Fruit fly (Drosophila melanogaster) whole organism, embryonic: ENCODE results near the gene BNIP3.

Experiments
- CG10366 ChIP-seq: fragments of 200-800 bp; sonication (Bioruptor generic); IDR thresholded peaks from 2 replicates; pipeline ENCODE4 v1.3.6; 2022; ENCODE audit warnings: missing biosample characterization, missing genetic modification characterization
- CG5953 ChIP-seq: fragments of 200-800 bp; sonication (Bioruptor generic); IDR thresholded peaks from 2 replicates; pipeline ENCODE4 v1.3.6; 2022; ENCODE audit warnings: missing biosample characterization, missing genetic modification characterization
- Fer3 ChIP-seq: fragments of 200-800 bp; sonication (Bioruptor generic); optimal IDR thresholded peaks from 2 replicates; lab custom pipeline; 2018; ENCODE audit warnings: missing biosample characterization, mild to moderate bottlenecking, missing genetic modification characterization, moderate library complexity
- Six4 ChIP-seq: fragments of 200-800 bp; sonication (Bioruptor generic); optimal IDR thresholded peaks from 2 replicates; lab custom pipeline; 2016; ENCODE audit warnings: missing biosample characterization, missing genetic modification characterization
- Ssrp ChIP-seq: fragments of 200-800 bp; sonication (Bioruptor generic); optimal IDR thresholded peaks from 2 replicates; lab custom pipeline; 2018; ENCODE audit warnings: missing biosample characterization, mild to moderate bottlenecking, missing genetic modification characterization, moderate library complexity
- ap ChIP-seq: fragments of 200-800 bp; sonication (Bioruptor generic); IDR thresholded peaks from 2 replicates; pipeline ENCODE4 v1.3.6; 2022; ENCODE audit warnings: missing biosample characterization, missing genetic modification characterization
- jumu ChIP-seq: fragments of 200-800 bp; sonication (Bioruptor generic); optimal IDR thresholded peaks from 3 replicates; lab custom pipeline; 2016; ENCODE audit warnings: missing biosample characterization, missing genetic modification characterization
- nerfin-1 ChIP-seq: fragments of 200-800 bp; sonication (Bioruptor generic); optimal IDR thresholded peaks from 3 replicates; lab custom pipeline; 2019; ENCODE audit warnings: missing biosample characterization, mild to moderate bottlenecking, missing genetic modification characterization, moderate library complexity

DNA sequence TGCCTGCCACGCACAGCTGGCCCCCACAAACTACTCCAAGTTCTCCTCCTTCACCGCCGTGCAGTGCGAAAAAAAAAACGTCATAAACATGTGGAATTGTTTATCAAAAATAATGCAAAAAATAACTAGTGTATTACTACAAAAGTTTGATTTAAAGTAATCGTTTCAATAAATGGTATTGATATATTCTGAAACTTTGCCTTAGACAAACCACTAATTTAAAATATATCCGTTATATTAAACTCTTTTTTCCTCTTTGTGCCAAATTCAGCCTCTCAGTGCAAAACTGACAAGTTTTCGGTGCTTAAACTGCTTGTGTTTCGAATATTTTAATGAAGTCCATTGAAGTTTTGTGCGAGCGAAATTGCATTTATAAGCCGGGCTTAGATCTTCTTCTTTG is 37.9 kb upstream of the BNIP3 start:
- TF ChIP-seq Six4 (no peak), ap (GFP tag; lab: Robert Waterston, UW) (no peak), CG10366 (GFP tag; lab: Robert Waterston, UW) (no peak), nerfin-1 (tag; lab: Kevin White, UChicago) (no peak), jumu (GFP tag; lab: Kevin White, UChicago) (no peak), Ssrp (tag; lab: Kevin White, UChicago) (no peak), Fer3 (no peak), CG5953 (GFP tag; lab: Robert Waterston, UW) (no peak)
